Fruit fly (Drosophila melanogaster) whole organism: ENCODE measurements around the gene CG3164.

ENCODE experiments used
- EcR ChIP-seq, 2 experiments: fragments of >200 bp; optimal IDR thresholded peaks; 2 replicates each; lab custom pipeline; 2017; ENCODE audit warnings: missing biosample characterization in 2 of 2, missing genetic modification characterization in 2 of 2, missing genetic modification reagents in 2 of 2
- pan ChIP-seq: fragments of >200 bp; optimal IDR thresholded peaks from 2 replicates; lab custom pipeline; 2017
- psq ChIP-seq: fragments of >200 bp; optimal IDR thresholded peaks from 2 replicates; lab custom pipeline; 2017
- usp ChIP-seq: fragments of >200 bp; optimal IDR thresholded peaks from 2 replicates; lab custom pipeline; 2017; ENCODE audit warnings: missing biosample characterization, missing genetic modification characterization, mixed read lengths

DNA sequence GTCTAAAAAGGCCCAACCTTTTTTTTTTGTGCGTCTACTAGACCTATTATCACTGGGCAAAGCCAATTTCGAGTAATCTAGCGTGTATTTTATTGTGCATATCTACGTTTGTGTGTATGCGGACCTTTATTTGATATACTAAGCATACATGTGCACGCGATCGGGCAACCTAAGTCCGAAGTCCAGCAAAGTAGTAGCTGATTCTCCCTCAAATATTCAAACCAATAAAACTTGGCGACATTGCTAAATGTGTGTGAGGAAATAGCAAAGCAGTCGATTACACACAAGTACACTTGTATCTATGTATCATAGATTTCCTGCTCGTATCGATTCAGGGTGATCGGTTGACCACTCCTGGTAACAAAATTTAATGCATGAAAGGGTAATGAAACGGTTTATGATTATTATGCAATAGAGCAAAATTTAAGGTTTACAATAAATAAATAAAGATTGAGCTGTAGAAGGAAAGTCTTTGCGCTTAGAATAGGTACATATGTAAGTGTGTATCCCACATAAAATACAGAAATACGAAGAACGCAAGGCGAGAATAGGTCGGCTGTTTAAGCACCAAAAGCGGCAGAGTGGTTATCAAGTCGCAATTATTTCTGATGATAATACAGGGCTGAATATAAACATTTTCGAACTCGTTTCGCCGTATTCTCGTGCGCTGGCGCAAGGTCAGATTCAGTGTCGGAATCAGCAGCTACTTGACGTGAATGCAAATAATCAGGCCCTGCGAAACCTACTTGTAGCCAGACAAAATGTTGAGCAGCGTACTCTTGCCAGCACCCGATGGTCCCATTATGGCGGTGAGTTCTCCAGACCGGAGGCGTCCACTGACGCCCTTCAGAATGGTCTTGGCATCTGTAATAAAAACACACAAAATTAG lies 5.0 kb downstream of the CG3164 start:
- TF ChIP-seq pan (lab: Kevin White, UChicago) (no peak), psq (lab: Kevin White, UChicago) (no peak), EcR (GFP tag; optimal IDR thresholded peaks at IDR 0.05; lab: Kevin White, UChicago) (no peak), usp (GFP tag; lab: Kevin White, UChicago) (no peak)
